Worm (Caenorhabditis elegans) whole organism, mixed stage, embryonic: ENCODE data around the gene B0432.10.

ENCODE experiments used
- blmp-1 ChIP-seq: fragments of 150-350 bp; optimal IDR thresholded peaks from 2 replicates; lab custom pipeline; 2014; ENCODE audit warnings: missing biosample characterization, missing genetic modification characterization
- ceh-39 ChIP-seq: fragments of 150-350 bp; optimal IDR thresholded peaks from 2 replicates; lab custom pipeline; 2014; ENCODE audit warnings: missing biosample characterization, missing genetic modification characterization
- ceh-43 ChIP-seq: fragments of 200-800 bp; sonication (Bioruptor generic); optimal IDR thresholded peaks from 2 replicates; lab custom pipeline; 2018; ENCODE audit warnings: mild to moderate bottlenecking, missing genetic modification characterization, moderate library complexity, missing compliant biosample characterization
- elt-1 ChIP-seq: sonication (generic microtip); optimal IDR thresholded peaks from 2 replicates; lab custom pipeline; 2017; ENCODE audit warnings: missing genetic modification characterization, mild to moderate bottlenecking, missing compliant biosample characterization, antibody characterized with exemption, moderate library complexity, borderline replicate concordance; ENCODE audit not compliant: insufficient read depth
- elt-3 ChIP-seq: fragments of 150-350 bp; optimal IDR thresholded peaks from 2 replicates; lab custom pipeline; 2014; ENCODE audit warnings: missing biosample characterization, missing genetic modification characterization
- hlh-1 ChIP-seq: fragments of 150-350 bp; optimal IDR thresholded peaks from 2 replicates; lab custom pipeline; 2014; ENCODE audit warnings: missing biosample characterization, missing genetic modification reagents, missing genetic modification characterization
- lin-13 ChIP-seq: fragments of 150-350 bp; optimal IDR thresholded peaks from 2 replicates; lab custom pipeline; 2014; ENCODE audit warnings: missing biosample characterization, missing genetic modification characterization
- lin-32 ChIP-seq: fragments of 200-800 bp; sonication (Bioruptor generic); optimal IDR thresholded peaks from 2 replicates; lab custom pipeline; 2018; ENCODE audit warnings: mild to moderate bottlenecking, missing genetic modification characterization, missing compliant biosample characterization
- mls-2 ChIP-seq: sonication (generic microtip); optimal IDR thresholded peaks from 2 replicates; lab custom pipeline; 2016; ENCODE audit warnings: mild to moderate bottlenecking, missing genetic modification characterization, moderate library complexity, missing compliant biosample characterization
- nhr-12 ChIP-seq: fragments of 150-350 bp; optimal IDR thresholded peaks from 2 replicates; lab custom pipeline; 2014; ENCODE audit warnings: missing biosample characterization, missing genetic modification characterization
- snpc-4 ChIP-seq: fragments of 150-350 bp; optimal IDR thresholded peaks from 2 replicates; lab custom pipeline; 2014; ENCODE audit warnings: missing biosample characterization, missing genetic modification characterization
- tbx-8 ChIP-seq: fragments of 200-800 bp; sonication (Bioruptor generic); optimal IDR thresholded peaks from 2 replicates; lab custom pipeline; 2018; ENCODE audit warnings: mild to moderate bottlenecking, missing genetic modification characterization, moderate library complexity, missing compliant biosample characterization
- unc-39 ChIP-seq: fragments of 150-350 bp; optimal IDR thresholded peaks from 2 replicates; lab custom pipeline; 2014; ENCODE audit warnings: missing biosample characterization, missing genetic modification characterization
- zip-8 ChIP-seq: fragments of 150-350 bp; optimal IDR thresholded peaks from 2 replicates; lab custom pipeline; 2014; ENCODE audit warnings: missing biosample characterization, missing genetic modification characterization
- ztf-11 ChIP-seq: fragments of 150-350 bp; optimal IDR thresholded peaks from 2 replicates; lab custom pipeline; 2014; ENCODE audit warnings: missing biosample characterization, missing genetic modification characterization

The B0432.10 gene

DNA sequence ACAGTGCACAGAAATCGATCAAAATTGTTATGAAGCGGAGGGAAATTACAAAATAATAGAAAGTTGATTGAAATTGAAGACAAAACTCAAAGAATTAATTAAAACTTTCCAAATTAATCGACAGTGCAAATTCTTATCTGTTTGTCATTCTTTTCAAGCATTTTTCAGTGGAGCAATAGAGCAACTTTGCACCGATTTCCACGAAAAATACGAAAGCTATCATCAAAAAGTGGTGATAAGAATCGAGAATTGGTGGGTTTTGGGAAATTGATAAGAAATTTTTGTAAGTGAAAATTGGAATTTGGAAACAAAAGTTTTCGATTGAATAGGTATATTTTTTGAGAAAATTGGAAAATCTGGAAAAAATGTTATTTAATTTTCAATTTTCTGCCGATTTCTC is 46.0 kb downstream of the B0432.10 start:
- TF ChIP-seq lin-13 (tag; lab: Kevin White, UChicago) (no peak), blmp-1 (tag; lab: Kevin White, UChicago) (no peak), lin-32 (GFP tag; lab: Kevin White, UChicago) (no peak), ztf-11 (no peak), tbx-8 (GFP tag; lab: Kevin White, UChicago) (no peak), mls-2 (tag; lab: Kevin White, UChicago) (no peak), nhr-12 (tag; lab: Kevin White, UChicago) (no peak), ceh-39 (tag; lab: Kevin White, UChicago) (no peak), elt-1 (tag; lab: Kevin White, UChicago) (no peak), ceh-43 (GFP tag; lab: Kevin White, UChicago) (no peak), unc-39 (tag; lab: Kevin White, UChicago) (no peak), hlh-1 (tag; lab: Kevin White, UChicago) (no peak), snpc-4 (tag; lab: Kevin White, UChicago) (no peak)
- TF ChIP-seq, all 35 proteins: peak for 0

ce11 chrII:237721-238120 is 48.4 kb downstream of the B0432.10 start, which contains the start of gene laat-1:
Gene laat-1, minus strand, starts transcription at chrII:237821.
- TF ChIP-seq zip-8 = peak; percentile 89
- TF ChIP-seq elt-3 = no peak
- no peak for TF ChIP-seq unc-39 (tag; lab: Kevin White, UChicago)
- TF ChIP-seq ceh-43 (GFP tag; lab: Kevin White, UChicago) = no peak
